Worm (Caenorhabditis elegans): ENCODE measurements around the gene adt-3.

adt-3 gene

DNA sequence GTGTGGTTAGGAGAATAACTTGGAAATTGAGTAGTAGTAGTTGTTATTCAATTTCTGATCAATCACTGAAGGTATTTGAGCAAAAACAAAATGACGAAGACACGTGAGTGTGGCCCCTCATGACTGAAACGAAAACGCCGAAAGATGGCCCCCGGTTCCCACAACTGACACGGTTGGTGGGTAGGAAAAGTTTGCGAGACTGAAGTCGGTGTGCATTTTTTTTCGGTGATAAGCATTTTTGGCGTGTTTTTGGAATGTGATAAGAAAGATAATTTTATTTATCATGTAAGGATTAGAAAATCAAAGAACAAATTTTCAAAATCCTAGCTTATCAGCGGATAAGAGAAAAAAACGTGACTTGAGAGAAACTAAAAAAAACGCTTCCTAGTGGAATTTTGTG lies 12.6 kb downstream of the adt-3 start (continued):
- TF ChIP-seq nhr-71 (tag; optimal IDR thresholded peaks at IDR 0.05) (peak; percentile 35), Y116A8C.19 (tag; optimal IDR thresholded peaks at IDR 0.05; ENCODE audit: borderline replicate concordance) (no peak), C34B4.2 (tag; optimal IDR thresholded peaks at IDR 0.05) (no peak), ama-1 (optimal IDR thresholded peaks at IDR 0.05) (no peak), snpc-4 (tag; optimal IDR thresholded peaks at IDR 0.05) (no peak), nhr-76 (tag; optimal IDR thresholded peaks at IDR 0.05) (no peak), C16A3.4 (tag; optimal IDR thresholded peaks at IDR 0.05) (no peak), mab-9 (GFP tag; IDR thresholded peaks at IDR 0.05) (no peak), nhr-47 (tag; optimal IDR thresholded peaks at IDR 0.05) (peak; percentile 9), hlh-4 (tag; optimal IDR thresholded peaks at IDR 0.05) (no peak), elt-3 (tag; optimal IDR thresholded peaks at IDR 0.05) (no peak), ceh-8 (GFP tag; optimal IDR thresholded peaks at IDR 0.05) (no peak), fos-1 (tag; optimal IDR thresholded peaks at IDR 0.05) (no peak)

DNA sequence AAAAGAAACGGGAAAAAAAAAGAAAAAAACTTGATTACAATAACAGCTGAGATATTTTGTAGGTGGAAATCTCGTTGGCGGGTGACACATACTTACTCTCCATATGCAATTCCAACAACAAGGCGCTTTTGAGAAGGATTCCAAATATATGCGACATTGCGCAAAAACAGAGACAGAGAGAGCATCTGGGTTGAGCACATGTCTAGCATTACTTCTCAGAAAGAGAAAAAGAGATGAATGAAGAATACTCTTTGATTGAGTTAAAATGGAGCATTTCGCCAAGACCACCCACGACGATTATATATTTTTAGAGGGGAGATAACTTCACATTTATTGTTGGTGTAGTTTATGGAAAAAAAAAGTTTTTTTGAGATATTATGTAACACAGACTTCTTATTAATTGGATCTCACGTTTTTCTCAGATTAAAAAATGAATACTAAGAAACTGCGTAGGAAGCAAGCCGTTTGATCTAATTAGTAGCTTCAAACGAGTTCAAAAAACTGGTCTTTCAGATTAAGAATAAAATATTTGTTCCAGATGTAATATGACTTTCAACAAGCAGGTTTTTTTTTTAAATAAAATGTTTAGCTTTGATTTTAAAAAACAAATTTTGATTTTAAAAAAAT lies 13.6 kb downstream of the adt-3 start:
- TF ChIP-seq ztf-4 (tag; optimal IDR thresholded peaks at IDR 0.05): no peak
- no peak for TF ChIP-seq ceh-88 (GFP tag; IDR thresholded peaks at IDR 0.05)
- no peak for TF ChIP-seq snu-23 (GFP tag; optimal IDR thresholded peaks at IDR 0.05)
- no peak for TF ChIP-seq lir-3 (tag; optimal IDR thresholded peaks at IDR 0.05; ENCODE audit: poor library complexity)
- peak; percentile 18 for TF ChIP-seq fkh-10 (GFP tag; optimal IDR thresholded peaks at IDR 0.05)
- TF ChIP-seq mep-1 (tag; optimal IDR thresholded peaks at IDR 0.05): no peak
- TF ChIP-seq aly-2 (tag; optimal IDR thresholded peaks at IDR 0.05): no peak
- TF ChIP-seq Y116A8C.19 (tag; optimal IDR thresholded peaks at IDR 0.05; ENCODE audit: borderline replicate concordance): no peak
- no peak for TF ChIP-seq lin-39 (tag; optimal IDR thresholded peaks at IDR 0.05)
- no peak for TF ChIP-seq irx-1 (tag; optimal IDR thresholded peaks at IDR 0.05)
- no peak for TF ChIP-seq tbx-2 (tag; optimal IDR thresholded peaks at IDR 0.05)
- no peak for TF ChIP-seq pag-3 (tag; optimal IDR thresholded peaks at IDR 0.05; ENCODE audit: borderline replicate concordance, insufficient read depth)
- no peak for TF ChIP-seq ztf-11 (tag; optimal IDR thresholded peaks at IDR 0.05)
- no peak for TF ChIP-seq C16A3.4 (tag; optimal IDR thresholded peaks at IDR 0.05)
- TF ChIP-seq dpl-1 (GFP tag; optimal IDR thresholded peaks at IDR 0.05): no peak
- no peak for TF ChIP-seq pqm-1 (tag; optimal IDR thresholded peaks at IDR 0.05)
- TF ChIP-seq C04F5.9 (tag; optimal IDR thresholded peaks at IDR 0.05): no peak
- no peak for TF ChIP-seq unc-62 (GFP tag; optimal IDR thresholded peaks at IDR 0.05)
- TF ChIP-seq ceh-82 (tag; optimal IDR thresholded peaks at IDR 0.05): no peak
- no peak for TF ChIP-seq lin-15B (tag; optimal IDR thresholded peaks at IDR 0.05)
- no peak for TF ChIP-seq nhr-85 (tag)
- TF ChIP-seq zip-4 (GFP tag; optimal IDR thresholded peaks at IDR 0.05): no peak
- no peak for TF ChIP-seq unc-86 (tag; optimal IDR thresholded peaks at IDR 0.05)
- no peak for TF ChIP-seq hlh-17 (GFP tag; optimal IDR thresholded peaks at IDR 0.05; ENCODE audit: borderline replicate concordance)
- no peak for TF ChIP-seq mdl-1 (tag; optimal IDR thresholded peaks at IDR 0.05)
- TF ChIP-seq ces-1 (GFP tag; optimal IDR thresholded peaks at IDR 0.05): no peak
- no peak for TF ChIP-seq lin-13 (GFP tag; optimal IDR thresholded peaks at IDR 0.05)
- no peak for TF ChIP-seq ceh-90 (tag; optimal IDR thresholded peaks at IDR 0.05)
- TF ChIP-seq nhr-47 (tag; optimal IDR thresholded peaks at IDR 0.05): peak; percentile 50
- no peak for TF ChIP-seq snpc-4 (tag; optimal IDR thresholded peaks at IDR 0.05)
- peak; percentile 65 for TF ChIP-seq lin-14 (GFP tag; optimal IDR thresholded peaks at IDR 0.05)
- no peak for TF ChIP-seq nhr-90 (tag; optimal IDR thresholded peaks at IDR 0.05; ENCODE audit: poor library complexity)
- TF ChIP-seq nhr-20 (tag; optimal IDR thresholded peaks at IDR 0.05): no peak
- TF ChIP-seq unc-130 (tag; optimal IDR thresholded peaks at IDR 0.05): no peak
- TF ChIP-seq fkh-4 (tag; optimal IDR thresholded peaks at IDR 0.05; ENCODE audit: borderline replicate concordance): peak; percentile 31
- TF ChIP-seq nhr-237 (tag; optimal IDR thresholded peaks at IDR 0.05): no peak
- peak; percentile 11 for TF ChIP-seq swsn-7 (tag; optimal IDR thresholded peaks at IDR 0.05)
- peak; percentile 40 for TF ChIP-seq mef-2 (tag; optimal IDR thresholded peaks at IDR 0.05)
- TF ChIP-seq nhr-12 (tag; optimal IDR thresholded peaks at IDR 0.05): no peak
- no peak for TF ChIP-seq unc-30 (tag; optimal IDR thresholded peaks at IDR 0.05)
- TF ChIP-seq lin-35 (GFP tag; optimal IDR thresholded peaks at IDR 0.05): no peak
- TF ChIP-seq grh-1 (GFP tag; IDR thresholded peaks at IDR 0.05): no peak

Data from whole organism, L1 larva.